Worm (Caenorhabditis elegans): ENCODE results near the gene tmed-4.

DNA sequence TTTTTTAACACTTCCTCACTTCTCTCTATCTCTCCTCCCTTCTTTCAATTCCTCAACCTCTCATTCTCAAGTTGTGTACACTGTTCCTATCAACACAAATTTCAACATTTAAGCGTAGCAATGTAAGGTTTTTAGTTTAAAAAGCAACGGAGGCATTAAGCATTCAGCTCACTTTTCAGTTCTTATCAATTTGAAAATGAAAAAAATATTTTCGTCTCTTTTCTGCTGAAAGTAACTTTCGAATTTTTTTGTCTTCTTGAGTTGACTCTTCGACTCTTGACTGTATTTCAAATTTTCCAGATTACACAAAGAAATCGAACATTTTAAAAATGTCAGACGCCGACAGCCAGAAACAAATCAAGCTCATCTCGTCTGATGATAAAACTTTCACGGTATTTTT lies 25.0 kb downstream of the tmed-4 start, which contains the start of gene skr-4:
- TF ChIP-seq flt-1 (GFP tag; IDR thresholded peaks at IDR 0.05) (no peak), med-1 (GFP tag; optimal IDR thresholded peaks at IDR 0.05; ENCODE audit: insufficient read depth) (no peak), cog-1 (tag; optimal IDR thresholded peaks at IDR 0.05) (no peak)
